Worm (Caenorhabditis elegans) whole organism, L2 larva: Measurements from ENCODE around the gene otpl-2.

Experiments used
- ZK546.5 ChIP-seq: sonication (generic microtip); optimal IDR thresholded peaks from 2 replicates; lab custom pipeline; 2017; ENCODE audit warnings: missing biosample characterization, missing genetic modification characterization
- alr-1 ChIP-seq: fragments of 150-350 bp; optimal IDR thresholded peaks from 2 replicates; lab custom pipeline; 2014; ENCODE audit warnings: missing biosample characterization, missing genetic modification characterization
- ama-1 ChIP-seq: fragments of 150-350 bp; optimal IDR thresholded peaks from 2 replicates; lab custom pipeline; 2018; ENCODE audit warnings: inconsistent platforms
- ceh-16 ChIP-seq: fragments of 150-350 bp; optimal IDR thresholded peaks from 2 replicates; lab custom pipeline; 2014; ENCODE audit warnings: missing biosample characterization, missing genetic modification characterization
- lsy-2 ChIP-seq, 2 experiments: fragments of 150-350 bp in 1 of 2; sonication (generic microtip) in 1 of 2; optimal IDR thresholded peaks; 2 replicates each; lab custom pipeline; 2014 to 2017; ENCODE audit warnings: missing biosample characterization in 2 of 2, missing genetic modification characterization in 2 of 2
- mdl-1 ChIP-seq, 2 experiments: fragments of 150-350 bp in 1 of 2; sonication (generic microtip) in 1 of 2; optimal IDR thresholded peaks; 2 replicates each; lab custom pipeline; 2017; ENCODE audit warnings: missing biosample characterization in 2 of 2, missing genetic modification characterization in 2 of 2
- nhr-10 ChIP-seq: sonication (generic microtip); optimal IDR thresholded peaks from 2 replicates; lab custom pipeline; 2017; ENCODE audit warnings: missing biosample characterization, missing genetic modification characterization
- nhr-12 ChIP-seq: fragments of 150-350 bp; optimal IDR thresholded peaks from 2 replicates; lab custom pipeline; 2014; ENCODE audit warnings: missing biosample characterization, missing genetic modification characterization
- snpc-4 ChIP-seq: fragments of 150-350 bp; optimal IDR thresholded peaks from 2 replicates; lab custom pipeline; 2014; ENCODE audit warnings: missing biosample characterization, missing genetic modification characterization

DNA sequence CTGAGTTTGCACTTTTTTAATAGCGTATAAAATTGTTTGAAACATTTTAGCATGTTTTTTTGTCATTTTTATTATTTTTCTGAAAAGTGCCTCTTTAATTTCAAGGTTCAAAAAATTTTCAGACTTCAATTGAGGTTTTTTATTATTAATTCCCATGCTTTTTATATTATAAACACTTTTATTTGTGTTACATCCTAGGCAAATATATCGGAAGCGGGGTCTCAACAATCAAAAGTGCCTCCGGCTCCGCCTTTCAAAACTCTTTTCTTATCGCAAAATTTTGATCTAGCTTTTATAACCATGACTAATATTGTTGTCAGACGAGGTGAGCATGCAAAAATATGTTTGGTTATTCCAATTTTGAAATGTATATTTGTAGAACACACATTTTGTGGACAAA, at the start of gene otpl-2:
- TF ChIP-seq mdl-1 (tag; optimal IDR thresholded peaks at IDR 0.05; lab: Kevin White, UChicago) (no peak), snpc-4 (tag; lab: Kevin White, UChicago) (no peak), nhr-10 (no peak), alr-1 (no peak), lsy-2 (tag; optimal IDR thresholded peaks at IDR 0.05; lab: Kevin White, UChicago) (no peak), ZK546.5 (tag; lab: Kevin White, UChicago) (no peak), ceh-16 (tag; lab: Kevin White, UChicago) (no peak), nhr-12 (tag; lab: Kevin White, UChicago) (no peak), ama-1 (lab: Kevin White, UChicago) (no peak)
